Worm (Caenorhabditis elegans) whole organism, L4 larva: ENCODE results near the gene pas-6.

Experiments
- D1046.2 ChIP-seq: fragments of 200-800 bp; sonication (Bioruptor generic); IDR thresholded peaks from 2 replicates; pipeline ENCODE4 v1.3.6; 2022; ENCODE audit warnings: missing genetic modification characterization, missing compliant biosample characterization
- F10B5.3 ChIP-seq: sonication (generic microtip); optimal IDR thresholded peaks from 2 replicates; lab custom pipeline; 2016; ENCODE audit warnings: mild to moderate bottlenecking, missing genetic modification characterization, missing compliant biosample characterization
- F37D6.2 ChIP-seq: sonication (generic microtip); optimal IDR thresholded peaks from 2 replicates; lab custom pipeline; 2016; ENCODE audit warnings: mild to moderate bottlenecking, missing genetic modification characterization, missing compliant biosample characterization
- R02D3.7 ChIP-seq: fragments of 150-350 bp; sonication (generic microtip); optimal IDR thresholded peaks from 3 replicates; lab custom pipeline; 2014; ENCODE audit warnings: missing biosample characterization, missing genetic modification characterization
- T20F7.1 ChIP-seq: fragments of 200-800 bp; sonication (Bioruptor generic); optimal IDR thresholded peaks from 2 replicates; lab custom pipeline; 2018; ENCODE audit warnings: mild to moderate bottlenecking, missing genetic modification characterization, missing compliant biosample characterization
- T26A8.4 ChIP-seq: fragments of 200-800 bp; sonication (Bioruptor generic); IDR thresholded peaks from 2 replicates; pipeline ENCODE4 v1.3.6; 2022; ENCODE audit warnings: missing genetic modification characterization, missing compliant biosample characterization
- Y75B8A.6 ChIP-seq: fragments of 200-800 bp; sonication (Bioruptor generic); IDR thresholded peaks from 2 replicates; pipeline ENCODE4 v1.3.6; 2022; ENCODE audit warnings: missing genetic modification reagents, missing genetic modification characterization, missing compliant biosample characterization
- aha-1 ChIP-seq: fragments of 150-350 bp; peaks from one replicate; lab custom pipeline; 2014; ENCODE audit warnings: missing biosample characterization, missing genetic modification characterization
- aly-2 ChIP-seq: sonication (generic microtip); optimal IDR thresholded peaks from 2 replicates; lab custom pipeline; 2018; ENCODE audit warnings: missing biosample characterization, missing genetic modification characterization
- ama-1 ChIP-seq: fragments of 150-350 bp; optimal IDR thresholded peaks from 2 replicates; lab custom pipeline; 2014; ENCODE audit warnings: inconsistent platforms, mixed read lengths
- attf-4 ChIP-seq: sonication (generic microtip); optimal IDR thresholded peaks from 3 replicates; lab custom pipeline; 2017; ENCODE audit warnings: missing biosample characterization, missing genetic modification characterization
- ceh-20 ChIP-seq: fragments of 200-800 bp; sonication (Bioruptor generic); IDR thresholded peaks from 2 replicates; pipeline ENCODE4 v1.3.6; 2022; ENCODE audit warnings: missing genetic modification reagents, missing genetic modification characterization, missing compliant biosample characterization
- ceh-32 ChIP-seq: sonication (generic microtip); optimal IDR thresholded peaks from 2 replicates; lab custom pipeline; 2016; ENCODE audit warnings: mild to moderate bottlenecking, missing genetic modification characterization, missing compliant biosample characterization; ENCODE audit not compliant: poor library complexity
- ces-1 ChIP-seq: fragments of 150-350 bp; sonication (generic microtip); optimal IDR thresholded peaks from 4 replicates; lab custom pipeline; 2014; ENCODE audit warnings: missing biosample characterization, missing genetic modification reagents, missing genetic modification characterization
- cey-2 ChIP-seq: sonication (generic microtip); optimal IDR thresholded peaks from 3 replicates; lab custom pipeline; 2017; ENCODE audit warnings: missing genetic modification characterization, mild to moderate bottlenecking, missing compliant biosample characterization, antibody characterized with exemption, borderline replicate concordance; ENCODE audit not compliant: insufficient read depth
- ctbp-1 ChIP-seq: fragments of 200-800 bp; sonication (Bioruptor generic); IDR thresholded peaks from 2 replicates; pipeline ENCODE4 v1.3.6; 2022; ENCODE audit warnings: missing genetic modification reagents, missing genetic modification characterization, missing compliant biosample characterization
- daf-12 ChIP-seq: fragments of 150-350 bp; optimal IDR thresholded peaks from 2 replicates; lab custom pipeline; 2014; ENCODE audit warnings: missing biosample characterization, missing genetic modification reagents, missing genetic modification characterization
- daf-19 ChIP-seq: fragments of 200-800 bp; sonication (Bioruptor generic); conservative IDR thresholded peaks from 2 replicates; pipeline ENCODE4 v1.3.6; 2022; ENCODE audit warnings: missing genetic modification characterization, missing compliant biosample characterization
- dmd-6 ChIP-seq: fragments of 200-800 bp; sonication (Bioruptor generic); IDR thresholded peaks from 2 replicates; pipeline ENCODE4 v1.3.6; 2022; ENCODE audit warnings: missing genetic modification reagents, missing genetic modification characterization, missing compliant biosample characterization
- dmd-8 ChIP-seq: fragments of 200-800 bp; sonication (Bioruptor generic); IDR thresholded peaks from 2 replicates; pipeline ENCODE4 v1.3.6; 2022; ENCODE audit warnings: missing genetic modification characterization, missing compliant biosample characterization
- dpl-1 ChIP-seq: fragments of 150-350 bp; optimal IDR thresholded peaks from 2 replicates; lab custom pipeline; 2014; ENCODE audit warnings: missing biosample characterization, missing genetic modification reagents, missing genetic modification characterization
- duxl-1 ChIP-seq: sonication (generic microtip); optimal IDR thresholded peaks from 2 replicates; lab custom pipeline; 2016; ENCODE audit warnings: mild to moderate bottlenecking, missing genetic modification characterization, moderate library complexity, missing compliant biosample characterization; ENCODE audit not compliant: poor library complexity
- dve-1 ChIP-seq: sonication (generic microtip); optimal IDR thresholded peaks from 2 replicates; lab custom pipeline; 2017; ENCODE audit warnings: antibody characterized with exemption, mild to moderate bottlenecking, missing genetic modification characterization, missing compliant biosample characterization; ENCODE audit not compliant: insufficient read depth
- egl-27 ChIP-seq: sonication (generic microtip); optimal IDR thresholded peaks from 3 replicates; lab custom pipeline; 2017; ENCODE audit warnings: missing biosample characterization, missing genetic modification reagents, missing genetic modification characterization
- egl-43 ChIP-seq: fragments of 200-800 bp; sonication (Bioruptor generic); IDR thresholded peaks from 2 replicates; pipeline ENCODE4 v1.3.6; 2022; ENCODE audit warnings: missing genetic modification reagents, missing genetic modification characterization, missing compliant biosample characterization
- fos-1 ChIP-seq: fragments of 150-350 bp; optimal IDR thresholded peaks from 2 replicates; lab custom pipeline; 2014; ENCODE audit warnings: missing biosample characterization, missing genetic modification characterization
- hlh-30 ChIP-seq: sonication (generic microtip); optimal IDR thresholded peaks from 2 replicates; lab custom pipeline; 2017; ENCODE audit warnings: antibody characterized with exemption, mild to moderate bottlenecking, missing genetic modification characterization, missing compliant biosample characterization; ENCODE audit not compliant: insufficient read depth
- hmg-1.1 ChIP-seq: fragments of 200-800 bp; sonication (Bioruptor generic); IDR thresholded peaks from 2 replicates; pipeline ENCODE4 v1.3.6; 2022; ENCODE audit warnings: missing genetic modification reagents, missing genetic modification characterization, missing compliant biosample characterization
- lin-15B ChIP-seq: fragments of 150-350 bp; sonication (generic microtip); optimal IDR thresholded peaks from 3 replicates; lab custom pipeline; 2014; ENCODE audit warnings: missing biosample characterization, missing genetic modification characterization
- lin-29 ChIP-seq: fragments of 200-800 bp; sonication (Bioruptor generic); IDR thresholded peaks from 2 replicates; pipeline ENCODE4 v1.3.6; 2022; ENCODE audit warnings: missing genetic modification reagents, missing genetic modification characterization, missing compliant biosample characterization
- lin-38 ChIP-seq: fragments of 200-800 bp; sonication (Bioruptor generic); IDR thresholded peaks from 2 replicates; pipeline ENCODE4 v1.3.6; 2022; ENCODE audit warnings: missing genetic modification reagents, missing genetic modification characterization, missing compliant biosample characterization
- lir-3 ChIP-seq: sonication (generic microtip); optimal IDR thresholded peaks from 2 replicates; lab custom pipeline; 2016; ENCODE audit warnings: mild to moderate bottlenecking, missing genetic modification characterization, missing compliant biosample characterization
- lsy-2 ChIP-seq, 2 experiments: fragments of 150-350 bp in 1 of 2; sonication (generic microtip) in 1 of 2; optimal IDR thresholded peaks; 2 replicates each; lab custom pipeline; 2014 to 2017; ENCODE audit warnings: missing biosample characterization in 2 of 2, missing genetic modification characterization in 2 of 2
- mdl-1 ChIP-seq, 2 experiments: fragments of 150-350 bp in 1 of 2; sonication (generic microtip) in 1 of 2; optimal IDR thresholded peaks; 2 replicates each; lab custom pipeline; 2014 to 2017; ENCODE audit warnings: missing biosample characterization in 2 of 2, missing genetic modification characterization in 2 of 2
- mes-2 ChIP-seq: sonication (generic microtip); optimal IDR thresholded peaks from 2 replicates; lab custom pipeline; 2016; ENCODE audit warnings: missing genotype, mild to moderate bottlenecking, missing genetic modification characterization, missing compliant biosample characterization; ENCODE audit not compliant: poor library complexity, severe bottlenecking
- nhr-10 ChIP-seq: fragments of 150-350 bp; optimal IDR thresholded peaks from 2 replicates; lab custom pipeline; 2014; ENCODE audit warnings: missing biosample characterization, missing genetic modification characterization
- nhr-237 ChIP-seq: sonication (generic microtip); optimal IDR thresholded peaks from 2 replicates; lab custom pipeline; 2017; ENCODE audit warnings: missing biosample characterization, missing genetic modification characterization
- nhr-41 ChIP-seq: fragments of 200-800 bp; sonication (Bioruptor generic); IDR thresholded peaks from 2 replicates; pipeline ENCODE4 v1.3.6; 2022; ENCODE audit warnings: missing genetic modification reagents, missing genetic modification characterization, missing compliant biosample characterization
- pha-4 ChIP-seq, 2 experiments: fragments of 150-350 bp in 1 of 2; fragments of 200-800 bp in 1 of 2; sonication (Bioruptor generic) in 1 of 2; IDR thresholded peaks in 1 of 2; optimal IDR thresholded peaks in 1 of 2; 2 replicates each; pipeline versions ENCODE4 v1.3.6 to Lab custom; 2014 to 2022; ENCODE audit warnings: missing genetic modification characterization in 2 of 2, missing genetic modification reagents in 2 of 2, missing biosample characterization in 1 of 2, missing compliant biosample characterization in 1 of 2
- php-3 ChIP-seq: fragments of 200-800 bp; sonication (Bioruptor generic); IDR thresholded peaks from 2 replicates; pipeline ENCODE4 v1.3.6; 2022; ENCODE audit warnings: missing genetic modification reagents, missing genetic modification characterization, missing compliant biosample characterization
- pqm-1 ChIP-seq: sonication (generic microtip); optimal IDR thresholded peaks from 2 replicates; lab custom pipeline; 2017; ENCODE audit warnings: missing biosample characterization, missing genetic modification characterization
- rbr-2 ChIP-seq: sonication (generic microtip); optimal IDR thresholded peaks from 2 replicates; lab custom pipeline; 2016; ENCODE audit warnings: missing genotype, missing genetic modification characterization, missing compliant biosample characterization
- sdz-12 ChIP-seq: fragments of 200-800 bp; sonication (Bioruptor generic); optimal IDR thresholded peaks from 2 replicates; lab custom pipeline; 2018; ENCODE audit warnings: mild to moderate bottlenecking, missing genetic modification characterization, missing compliant biosample characterization
- set-16 ChIP-seq: fragments of 200-800 bp; sonication (Bioruptor generic); IDR thresholded peaks from 2 replicates; pipeline ENCODE4 v1.3.6; 2022; ENCODE audit warnings: missing genetic modification reagents, missing genetic modification characterization, missing compliant biosample characterization
- tra-1 ChIP-seq: fragments of 200-800 bp; sonication (Bioruptor generic); IDR thresholded peaks from 2 replicates; pipeline ENCODE4 v1.3.6; 2022; ENCODE audit warnings: missing genetic modification reagents, missing genetic modification characterization, missing compliant biosample characterization
- vab-7 ChIP-seq: fragments of 200-800 bp; sonication (Bioruptor generic); IDR thresholded peaks from 2 replicates; pipeline ENCODE4 v1.3.6; 2022; ENCODE audit warnings: missing genetic modification reagents, missing genetic modification characterization, missing compliant biosample characterization
- zag-1 ChIP-seq: fragments of 150-350 bp; optimal IDR thresholded peaks from 2 replicates; lab custom pipeline; 2014; ENCODE audit warnings: missing biosample characterization, missing genetic modification characterization
- zfp-3 ChIP-seq: fragments of 200-800 bp; sonication (Bioruptor generic); conservative IDR thresholded peaks from 2 replicates; pipeline ENCODE4 v1.3.6; 2022; ENCODE audit warnings: missing genetic modification reagents, missing genetic modification characterization, missing compliant biosample characterization
- zip-2 ChIP-seq: fragments of 150-350 bp; optimal IDR thresholded peaks from 2 replicates; lab custom pipeline; 2014; ENCODE audit warnings: missing biosample characterization, missing genetic modification characterization
- ztf-11 ChIP-seq: fragments of 150-350 bp; optimal IDR thresholded peaks from 2 replicates; lab custom pipeline; 2014; ENCODE audit warnings: missing biosample characterization, missing genetic modification characterization

The pas-6 gene

DNA sequence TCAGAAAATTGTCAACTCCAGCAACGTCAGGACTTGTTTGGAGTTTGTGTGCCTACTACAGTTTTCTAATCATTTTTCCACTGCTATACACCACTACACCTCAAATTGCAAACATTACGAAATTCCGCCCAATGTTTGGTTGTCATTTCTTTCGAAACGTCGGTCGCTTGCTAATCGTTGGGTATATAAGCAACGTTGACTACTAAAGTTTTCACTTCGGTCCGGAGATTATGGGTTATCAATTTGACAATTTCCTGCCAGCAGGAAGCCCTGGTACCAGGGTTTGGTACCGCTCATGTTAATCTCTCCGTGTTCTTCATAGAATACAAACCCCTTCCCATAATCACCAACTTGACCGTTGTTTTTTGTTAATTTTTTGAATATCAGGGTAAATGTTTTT lies 8.1 kb downstream of the pas-6 start (continued):
- TF ChIP-seq hlh-30 (tag; lab: Kevin White, UChicago) (peak; percentile 17), set-16 (GFP tag; lab: Robert Waterston, UW) (no peak), nhr-41 (GFP tag; lab: Robert Waterston, UW) (0 out of 2 replicates have a peak, but pooled peaks have one; percentile 33), daf-19 (GFP tag; lab: Robert Waterston, UW) (0 out of 2 replicates have a peak, but pooled peaks have one; percentile 56), zip-2 (peak; percentile 92), zag-1 (tag; lab: Kevin White, UChicago) (no peak), mdl-1 (tag; optimal IDR thresholded peaks at IDR 0.05; lab: Kevin White, UChicago) (no peak), attf-4 (tag; lab: Kevin White, UChicago) (no peak), lir-3 (tag; lab: Kevin White, UChicago) (no peak), lin-15B (tag; lab: Kevin White, UChicago) (no peak), tra-1 (GFP tag; lab: Robert Waterston, UW) (0 out of 2 replicates have a peak, but pooled peaks have one; percentile 18), dmd-6 (GFP tag; lab: Robert Waterston, UW) (peak; percentile 76), aha-1 (tag; lab: Kevin White, UChicago) (peak; percentile 98), mes-2 (tag; lab: Kevin White, UChicago) (peak; percentile 57), Y75B8A.6 (GFP tag; lab: Robert Waterston, UW) (no peak), T20F7.1 (peak; percentile 45), daf-12 (tag; lab: Kevin White, UChicago) (no peak), lsy-2 (tag; optimal IDR thresholded peaks at IDR 0.05; lab: Kevin White, UChicago) (peak in 1 of 2 experiments; percentile 79), ces-1 (GFP tag; lab: Kevin White, UChicago) (no peak), vab-7 (GFP tag; lab: Robert Waterston, UW) (no peak), duxl-1 (tag; lab: Kevin White, UChicago) (no peak), ctbp-1 (GFP tag; lab: Robert Waterston, UW) (0 out of 2 replicates have a peak, but pooled peaks have one; percentile 10), hmg-1.1 (GFP tag; lab: Robert Waterston, UW) (no peak), ztf-11 (tag; lab: Kevin White, UChicago) (no peak), ceh-32 (tag; lab: Kevin White, UChicago) (no peak), ceh-20 (GFP tag; lab: Robert Waterston, UW) (no peak), fos-1 (tag; lab: Kevin White, UChicago) (no peak), dmd-8 (GFP tag; lab: Robert Waterston, UW) (peak; percentile 68; the same call in 1 of the 2 replicates), R02D3.7 (no peak), dve-1 (tag; lab: Kevin White, UChicago) (peak; percentile 96), F37D6.2 (no peak), nhr-237 (no peak), egl-27 (no peak), lin-38 (peak; percentile 54), dpl-1 (GFP tag; lab: Kevin White, UChicago) (peak; percentile 47), zfp-3 (GFP tag; lab: Robert Waterston, UW) (no peak), nhr-10 (tag; lab: Kevin White, UChicago) (no peak), T26A8.4 (GFP tag; lab: Robert Waterston, UW) (peak; percentile 80), cey-2 (no peak), php-3 (0 out of 2 replicates have a peak, but pooled peaks have one; percentile 25), pha-4 (GFP tag; IDR thresholded peaks at IDR 0.05; lab: Robert Waterston, UW) (no peak; the same call in 1 of the 2 replicates), pha-4 (tag; optimal IDR thresholded peaks at IDR 0.05; lab: Kevin White, UChicago) (peak; percentile 61), F10B5.3 (no peak), sdz-12 (GFP tag; lab: Kevin White, UChicago) (no peak), aly-2 (tag; lab: Kevin White, UChicago) (no peak), lin-29 (no peak), rbr-2 (tag; lab: Kevin White, UChicago) (peak; percentile 36), ama-1 (lab: Kevin White, UChicago) (no peak), pqm-1 (tag; lab: Kevin White, UChicago) (peak; percentile 47), D1046.2 (GFP tag; lab: Robert Waterston, UW) (no peak), egl-43 (0 out of 2 replicates have a peak, but pooled peaks have one; percentile 63)
